Worm (Caenorhabditis elegans) whole organism, L1 larva: Measurements from ENCODE around the gene acox-1.5.
A peak's percentile ranks its signal among the peaks of the same experiment; 100 is the strongest.

Experiments
- C04F5.9 ChIP-seq: sonication (generic microtip); optimal IDR thresholded peaks from 2 replicates; lab custom pipeline; 2016; ENCODE audit warnings: missing genetic modification characterization, missing compliant biosample characterization
- C34B4.2 ChIP-seq: sonication (generic microtip); optimal IDR thresholded peaks from 2 replicates; lab custom pipeline; 2017; ENCODE audit warnings: mild to moderate bottlenecking, missing genetic modification characterization, missing compliant biosample characterization
- F16B12.6 ChIP-seq: fragments of 150-350 bp; optimal IDR thresholded peaks from 2 replicates; lab custom pipeline; 2014; ENCODE audit warnings: missing biosample characterization, missing genetic modification characterization
- aha-1 ChIP-seq: fragments of 150-350 bp; optimal IDR thresholded peaks from 2 replicates; lab custom pipeline; 2014; ENCODE audit warnings: missing biosample characterization, missing genetic modification characterization
- ceh-8 ChIP-seq: fragments of 200-800 bp; sonication (Bioruptor generic); optimal IDR thresholded peaks from 2 replicates; lab custom pipeline; 2018; ENCODE audit warnings: mild to moderate bottlenecking, missing genetic modification characterization, moderate library complexity, missing compliant biosample characterization
- ceh-82 ChIP-seq, 3 experiments: fragments of 150-350 bp in 1 of 3; sonication (generic microtip) in 2 of 3; optimal IDR thresholded peaks; 2 replicates each; lab custom pipeline; 2014 to 2017; ENCODE audit warnings: missing biosample characterization in 3 of 3, missing genetic modification characterization in 3 of 3
- ceh-88 ChIP-seq: fragments of 200-800 bp; sonication (Bioruptor generic); IDR thresholded peaks from 2 replicates; pipeline ENCODE4 v1.3.6; 2022; ENCODE audit warnings: missing genetic modification characterization, missing compliant biosample characterization
- ceh-90 ChIP-seq: sonication (generic microtip); optimal IDR thresholded peaks from 2 replicates; lab custom pipeline; 2016; ENCODE audit warnings: missing genetic modification characterization, missing compliant biosample characterization
- ces-1 ChIP-seq: fragments of 150-350 bp; optimal IDR thresholded peaks from 2 replicates; lab custom pipeline; 2014; ENCODE audit warnings: missing biosample characterization, missing genetic modification reagents, missing genetic modification characterization
- dsc-1 ChIP-seq: sonication (generic microtip); optimal IDR thresholded peaks from 2 replicates; lab custom pipeline; 2016; ENCODE audit warnings: mild to moderate bottlenecking, missing genetic modification characterization, missing compliant biosample characterization
- efl-1 ChIP-seq, 4 experiments: fragments of 150-350 bp; optimal IDR thresholded peaks in 3 of 4; peaks in 1 of 4; 1 replicate in 1 of 4; 2 replicates in 3 of 4; lab custom pipeline; 2014; ENCODE audit warnings: missing biosample characterization in 2 of 4, missing genetic modification characterization in 2 of 4, missing genetic modification reagents in 2 of 4
- egl-13 ChIP-seq: sonication (generic microtip); optimal IDR thresholded peaks from 2 replicates; lab custom pipeline; 2016; ENCODE audit warnings: missing genotype, missing genetic modification reagents, missing genetic modification characterization, missing compliant biosample characterization
- elt-2 ChIP-seq: sonication (generic microtip); optimal IDR thresholded peaks from 2 replicates; lab custom pipeline; 2016; ENCODE audit warnings: missing genetic modification characterization, mild to moderate bottlenecking, inconsistent platforms, missing compliant biosample characterization, missing genetic modification reagents
- fkh-10 ChIP-seq: sonication (generic microtip); optimal IDR thresholded peaks from 2 replicates; lab custom pipeline; 2017; ENCODE audit warnings: missing biosample characterization, missing genetic modification reagents, missing genetic modification characterization
- fkh-4 ChIP-seq: sonication (generic microtip); optimal IDR thresholded peaks from 2 replicates; lab custom pipeline; 2016; ENCODE audit warnings: missing compliant biosample characterization, missing genetic modification characterization, borderline replicate concordance
- fkh-8 ChIP-seq: sonication (generic microtip); optimal IDR thresholded peaks from 2 replicates; lab custom pipeline; 2016; ENCODE audit warnings: mild to moderate bottlenecking, missing genetic modification characterization, missing compliant biosample characterization
- fos-1 ChIP-seq: fragments of 150-350 bp; optimal IDR thresholded peaks from 2 replicates; lab custom pipeline; 2014; ENCODE audit warnings: missing biosample characterization, missing genetic modification characterization
- grh-1 ChIP-seq: fragments of 200-800 bp; sonication (Bioruptor generic); IDR thresholded peaks from 2 replicates; pipeline ENCODE4 v1.3.6; 2022; ENCODE audit warnings: missing genetic modification reagents, missing genetic modification characterization, missing compliant biosample characterization
- isw-1 ChIP-seq: fragments of 200-800 bp; sonication (Bioruptor generic); IDR thresholded peaks from 2 replicates; pipeline ENCODE4 v1.3.6; 2022; ENCODE audit warnings: missing genetic modification characterization, missing compliant biosample characterization
- jun-1 ChIP-seq: fragments of 150-350 bp; optimal IDR thresholded peaks from 2 replicates; lab custom pipeline; 2014; ENCODE audit warnings: missing biosample characterization, missing genetic modification reagents, missing genetic modification characterization
- lin-13 ChIP-seq: fragments of 150-350 bp; optimal IDR thresholded peaks from 2 replicates; lab custom pipeline; 2014; ENCODE audit warnings: missing biosample characterization, missing genetic modification reagents, missing genetic modification characterization
- lin-14 ChIP-seq: fragments of 200-800 bp; sonication (Bioruptor generic); optimal IDR thresholded peaks from 2 replicates; lab custom pipeline; 2018; ENCODE audit warnings: mild to moderate bottlenecking, missing genetic modification characterization, moderate library complexity, missing compliant biosample characterization
- lir-3 ChIP-seq: sonication (generic microtip); optimal IDR thresholded peaks from 2 replicates; lab custom pipeline; 2016; ENCODE audit warnings: mild to moderate bottlenecking, missing genetic modification characterization, moderate library complexity, missing compliant biosample characterization; ENCODE audit not compliant: poor library complexity
- mdl-1 ChIP-seq, 2 experiments: fragments of 150-350 bp; optimal IDR thresholded peaks; 2 replicates each; lab custom pipeline; 2014 to 2017; ENCODE audit warnings: missing biosample characterization in 2 of 2, missing genetic modification characterization in 2 of 2, inconsistent platforms in 1 of 2
- nhr-11 ChIP-seq: fragments of 150-350 bp; optimal IDR thresholded peaks from 2 replicates; lab custom pipeline; 2014; ENCODE audit warnings: missing biosample characterization, missing genetic modification characterization
- nhr-12 ChIP-seq: sonication (generic microtip); optimal IDR thresholded peaks from 2 replicates; lab custom pipeline; 2017; ENCODE audit warnings: missing biosample characterization, missing genetic modification characterization
- nhr-20 ChIP-seq: sonication (generic microtip); optimal IDR thresholded peaks from 2 replicates; lab custom pipeline; 2016; ENCODE audit warnings: mild to moderate bottlenecking, missing genetic modification characterization, missing compliant biosample characterization
- nhr-237 ChIP-seq: fragments of 150-350 bp; optimal IDR thresholded peaks from 2 replicates; lab custom pipeline; 2014; ENCODE audit warnings: missing biosample characterization, missing genetic modification characterization
- nhr-28 ChIP-seq: fragments of 150-350 bp; optimal IDR thresholded peaks from 2 replicates; lab custom pipeline; 2014; ENCODE audit warnings: missing biosample characterization, missing genetic modification characterization
- nhr-71 ChIP-seq: sonication (generic microtip); optimal IDR thresholded peaks from 2 replicates; lab custom pipeline; 2016; ENCODE audit warnings: mild to moderate bottlenecking, missing genetic modification characterization, moderate library complexity, missing compliant biosample characterization
- nhr-84 ChIP-seq: sonication (generic microtip); optimal IDR thresholded peaks from 2 replicates; lab custom pipeline; 2017; ENCODE audit warnings: missing biosample characterization, missing genetic modification characterization
- nhr-85 ChIP-seq: sonication (generic microtip); peaks from one replicate; lab custom pipeline; 2016; ENCODE audit warnings: missing genetic modification characterization, inconsistent platforms, missing compliant biosample characterization
- nhr-90 ChIP-seq: sonication (generic microtip); optimal IDR thresholded peaks from 2 replicates; lab custom pipeline; 2016; ENCODE audit warnings: mild to moderate bottlenecking, missing genetic modification characterization, missing compliant biosample characterization; ENCODE audit not compliant: poor library complexity
- pag-3 ChIP-seq: sonication (generic microtip); optimal IDR thresholded peaks from 2 replicates; lab custom pipeline; 2017; ENCODE audit warnings: missing genetic modification characterization, mild to moderate bottlenecking, missing compliant biosample characterization, antibody characterized with exemption, borderline replicate concordance; ENCODE audit not compliant: insufficient read depth
- pqm-1 ChIP-seq: sonication (generic microtip); optimal IDR thresholded peaks from 3 replicates; lab custom pipeline; 2017; ENCODE audit warnings: missing biosample characterization, missing genetic modification characterization
- rnt-1 ChIP-seq: sonication (generic microtip); optimal IDR thresholded peaks from 2 replicates; lab custom pipeline; 2016; ENCODE audit warnings: mild to moderate bottlenecking, missing genetic modification characterization, moderate library complexity, missing compliant biosample characterization
- sox-4 ChIP-seq: sonication (generic microtip); optimal IDR thresholded peaks from 2 replicates; lab custom pipeline; 2016; ENCODE audit warnings: missing genetic modification characterization, missing compliant biosample characterization
- sptf-1 ChIP-seq: fragments of 150-350 bp; optimal IDR thresholded peaks from 2 replicates; lab custom pipeline; 2014; ENCODE audit warnings: missing biosample characterization, missing genetic modification characterization
- tbx-2 ChIP-seq: sonication (generic microtip); optimal IDR thresholded peaks from 2 replicates; lab custom pipeline; 2016; ENCODE audit warnings: missing genetic modification characterization, missing compliant biosample characterization
- tlp-1 ChIP-seq: fragments of 150-350 bp; optimal IDR thresholded peaks from 2 replicates; lab custom pipeline; 2014; ENCODE audit warnings: missing biosample characterization, missing genetic modification characterization
- unc-86 ChIP-seq: sonication (generic microtip); optimal IDR thresholded peaks from 2 replicates; lab custom pipeline; 2016; ENCODE audit warnings: missing genetic modification characterization, missing compliant biosample characterization
- zip-4 ChIP-seq: fragments of 200-800 bp; sonication (Bioruptor generic); optimal IDR thresholded peaks from 2 replicates; lab custom pipeline; 2018; ENCODE audit warnings: mild to moderate bottlenecking, missing genetic modification characterization, moderate library complexity, missing compliant biosample characterization
- ztf-4 ChIP-seq: fragments of 150-350 bp; optimal IDR thresholded peaks from 2 replicates; lab custom pipeline; 2014; ENCODE audit warnings: missing biosample characterization, missing genetic modification characterization

acox-1.5 gene

DNA sequence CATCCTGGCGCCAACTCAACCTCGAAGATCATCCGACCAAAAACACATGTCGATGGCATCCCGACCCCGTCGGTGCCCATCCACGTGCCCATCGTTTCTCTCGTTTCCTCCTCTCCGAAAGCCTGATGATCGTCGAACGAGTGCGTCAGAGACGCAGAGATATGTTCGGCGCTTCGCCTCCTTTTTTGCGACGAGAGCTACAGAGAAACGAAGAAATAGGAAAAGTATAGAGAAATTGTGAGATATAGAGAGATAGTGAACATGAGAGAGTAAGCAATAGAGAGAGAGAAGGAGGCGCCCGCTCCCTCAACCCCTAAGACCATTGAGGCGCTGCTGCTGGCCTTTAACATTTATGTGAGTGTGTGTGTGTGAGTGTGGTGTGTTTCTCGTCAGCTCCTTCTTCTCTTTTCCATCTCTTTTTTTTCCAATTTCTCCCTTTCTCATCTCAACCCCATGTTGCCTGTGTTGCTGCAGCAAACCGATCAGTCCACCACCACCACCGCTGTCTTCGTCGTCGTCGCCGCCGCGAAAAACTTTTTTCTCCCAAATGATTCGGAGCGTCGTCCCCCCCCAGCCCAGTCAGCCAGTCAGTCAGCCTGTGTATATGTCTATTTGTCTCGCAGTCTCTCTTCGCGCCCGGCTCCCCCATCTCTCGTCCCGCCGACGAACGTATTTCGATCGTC, 27.2 kb upstream of the acox-1.5 start, which contains the start of gene hlh-11 (continued):
- peak; percentile 51 for TF ChIP-seq egl-13 (tag; lab: Kevin White, UChicago)
- TF ChIP-seq ces-1 (GFP tag; lab: Kevin White, UChicago) = no peak
- peak; percentile 41 for TF ChIP-seq F16B12.6 (tag; lab: Kevin White, UChicago)
- TF ChIP-seq efl-1 (optimal IDR thresholded peaks at IDR 0.05; lab: Kevin White, UChicago) = peak; percentile 82 to 88
- peak; percentile 60 to 93 for TF ChIP-seq efl-1 (GFP tag; optimal IDR thresholded peaks at IDR 0.05 in 1 of 2; lab: Kevin White, UChicago)
- no peak for TF ChIP-seq nhr-12 (tag; lab: Kevin White, UChicago)
- TF ChIP-seq elt-2 (tag; lab: Kevin White, UChicago) = peak; percentile 65
- peak; percentile 85 for TF ChIP-seq nhr-90 (tag; lab: Kevin White, UChicago)
- TF ChIP-seq fkh-10 = peak; percentile 19
- no peak for TF ChIP-seq sptf-1 (tag; lab: Kevin White, UChicago)
- peak; percentile 79 for TF ChIP-seq nhr-11 (tag; lab: Kevin White, UChicago)
- no peak for TF ChIP-seq C34B4.2 (tag; lab: Kevin White, UChicago)
- TF ChIP-seq zip-4 (GFP tag; lab: Kevin White, UChicago) = peak; percentile 44
- TF ChIP-seq tlp-1 (tag; lab: Kevin White, UChicago) = no peak
- TF ChIP-seq C04F5.9 (tag; lab: Kevin White, UChicago) = peak; percentile 25
- TF ChIP-seq nhr-84 = no peak
- peak; percentile 39 for TF ChIP-seq nhr-237 (tag; lab: Kevin White, UChicago)
- TF ChIP-seq rnt-1 = peak; percentile 93
- peak; percentile 92 for TF ChIP-seq ztf-4
- TF ChIP-seq unc-86 = peak; percentile 81
- peak; percentile 90 for TF ChIP-seq lir-3
- TF ChIP-seq pag-3 (tag; lab: Kevin White, UChicago) = peak; percentile 57
- TF ChIP-seq aha-1 (tag; lab: Kevin White, UChicago) = peak; percentile 41
- TF ChIP-seq fkh-8 = peak; percentile 90
- TF ChIP-seq nhr-28 = no peak
- TF ChIP-seq ceh-88 (GFP tag; lab: Robert Waterston, UW) = peak; percentile 77
- TF ChIP-seq nhr-71 (tag; lab: Kevin White, UChicago) = peak; percentile 98
- TF ChIP-seq mdl-1 (tag; optimal IDR thresholded peaks at IDR 0.05; lab: Kevin White, UChicago) = peak; percentile 86 to 99
- peak; percentile 27 for TF ChIP-seq pqm-1 (tag; lab: Kevin White, UChicago)
- TF ChIP-seq ceh-90 = peak; percentile 0
- peak; percentile 28 for TF ChIP-seq grh-1 (GFP tag; lab: Robert Waterston, UW)
- TF ChIP-seq fos-1 = peak; percentile 58
- peak; percentile 47 for TF ChIP-seq ceh-8
- TF ChIP-seq lin-14 (GFP tag; lab: Kevin White, UChicago) = peak; percentile 99
- TF ChIP-seq jun-1 (tag; lab: Kevin White, UChicago) = peak; percentile 88
- TF ChIP-seq nhr-85 (tag; lab: Kevin White, UChicago) = peak; percentile 97
- peak; percentile 94 for TF ChIP-seq tbx-2 (tag; lab: Kevin White, UChicago)
- TF ChIP-seq ceh-82 (tag; optimal IDR thresholded peaks at IDR 0.05; lab: Kevin White, UChicago) = peak; percentile 51 to 81 (median 70)
- TF ChIP-seq sox-4 (tag; lab: Kevin White, UChicago) = peak; percentile 59
- peak; percentile 95 for TF ChIP-seq dsc-1 (tag; lab: Kevin White, UChicago)
- peak; percentile 96 for TF ChIP-seq nhr-20 (tag; lab: Kevin White, UChicago)
- TF ChIP-seq fkh-4 (tag; lab: Kevin White, UChicago) = peak; percentile 72
- TF ChIP-seq isw-1 (GFP tag; lab: Robert Waterston, UW) = peak; percentile 65
- peak; percentile 81 for TF ChIP-seq lin-13 (GFP tag; lab: Kevin White, UChicago)
- TF ChIP-seq, all 84 proteins: peak for 63
